Worm (Caenorhabditis elegans) whole organism, L2 larva: ENCODE results near the gene let-756.
A peak's percentile ranks its signal among the peaks of the same experiment; 100 is the strongest.

Source experiments
- C34F6.9 ChIP-seq: fragments of 150-350 bp; optimal IDR thresholded peaks from 2 replicates; lab custom pipeline; 2014; ENCODE audit warnings: missing biosample characterization, missing genetic modification characterization
- F13H6.1 ChIP-seq: sonication (generic microtip); optimal IDR thresholded peaks from 2 replicates; lab custom pipeline; 2016; ENCODE audit warnings: missing genetic modification characterization, missing compliant biosample characterization
- R02D3.7 ChIP-seq: fragments of 150-350 bp; optimal IDR thresholded peaks from 2 replicates; lab custom pipeline; 2014; ENCODE audit warnings: missing biosample characterization, missing genetic modification characterization
- Y55F3AM.14 ChIP-seq: fragments of 200-800 bp; sonication (Bioruptor generic); optimal IDR thresholded peaks from 2 replicates; lab custom pipeline; 2018; ENCODE audit warnings: mild to moderate bottlenecking, missing genetic modification characterization, missing compliant biosample characterization
- ZK546.5 ChIP-seq: sonication (generic microtip); optimal IDR thresholded peaks from 2 replicates; lab custom pipeline; 2017; ENCODE audit warnings: missing biosample characterization, missing genetic modification characterization
- alr-1 ChIP-seq: fragments of 150-350 bp; optimal IDR thresholded peaks from 2 replicates; lab custom pipeline; 2014; ENCODE audit warnings: missing biosample characterization, missing genetic modification characterization
- aly-2 ChIP-seq: fragments of 150-350 bp; optimal IDR thresholded peaks from 2 replicates; lab custom pipeline; 2014; ENCODE audit warnings: missing biosample characterization, missing genetic modification characterization
- ama-1 ChIP-seq: fragments of 150-350 bp; optimal IDR thresholded peaks from 2 replicates; lab custom pipeline; 2018; ENCODE audit warnings: inconsistent platforms
- blmp-1 ChIP-seq: sonication (generic microtip); optimal IDR thresholded peaks from 2 replicates; lab custom pipeline; 2017; ENCODE audit warnings: missing genetic modification characterization, mild to moderate bottlenecking, missing compliant biosample characterization, antibody characterized with exemption, moderate library complexity; ENCODE audit not compliant: insufficient read depth
- ceh-16 ChIP-seq: fragments of 150-350 bp; optimal IDR thresholded peaks from 2 replicates; lab custom pipeline; 2014; ENCODE audit warnings: missing biosample characterization, missing genetic modification characterization
- ceh-82 ChIP-seq: fragments of 150-350 bp; optimal IDR thresholded peaks from 2 replicates; lab custom pipeline; 2014; ENCODE audit warnings: missing biosample characterization, missing genetic modification characterization
- crh-2 ChIP-seq: sonication (generic microtip); optimal IDR thresholded peaks from 2 replicates; lab custom pipeline; 2017; ENCODE audit warnings: missing biosample characterization, missing genetic modification characterization
- dmd-4 ChIP-seq: sonication (generic microtip); optimal IDR thresholded peaks from 2 replicates; lab custom pipeline; 2017; ENCODE audit warnings: missing biosample characterization, missing genetic modification characterization
- egl-27 ChIP-seq: sonication (generic microtip); optimal IDR thresholded peaks from 3 replicates; lab custom pipeline; 2017; ENCODE audit warnings: missing biosample characterization, missing genetic modification reagents, missing genetic modification characterization
- elt-1 ChIP-seq: fragments of 150-350 bp; optimal IDR thresholded peaks from 2 replicates; lab custom pipeline; 2014; ENCODE audit warnings: missing biosample characterization, missing genetic modification characterization
- elt-3 ChIP-seq: sonication (generic microtip); optimal IDR thresholded peaks from 2 replicates; lab custom pipeline; 2017; ENCODE audit warnings: missing biosample characterization, missing genetic modification characterization
- fos-1 ChIP-seq: fragments of 150-350 bp; optimal IDR thresholded peaks from 2 replicates; lab custom pipeline; 2014; ENCODE audit warnings: missing biosample characterization, missing genetic modification characterization
- gmeb-1 ChIP-seq: fragments of 150-350 bp; optimal IDR thresholded peaks from 2 replicates; lab custom pipeline; 2014; ENCODE audit warnings: missing biosample characterization, missing genetic modification characterization
- lin-11 ChIP-seq: fragments of 150-350 bp; sonication (generic microtip); optimal IDR thresholded peaks from 2 replicates; lab custom pipeline; 2014; ENCODE audit warnings: missing biosample characterization, missing genetic modification characterization, inconsistent platforms, mixed read lengths
- lin-13 ChIP-seq: fragments of 150-350 bp; optimal IDR thresholded peaks from 2 replicates; lab custom pipeline; 2014; ENCODE audit warnings: missing biosample characterization, missing genetic modification reagents, missing genetic modification characterization
- lin-39 ChIP-seq: fragments of 150-350 bp; optimal IDR thresholded peaks from 2 replicates; lab custom pipeline; 2014; ENCODE audit warnings: missing biosample characterization, missing genetic modification reagents, missing genetic modification characterization
- lsy-2 ChIP-seq, 2 experiments: fragments of 150-350 bp in 1 of 2; sonication (generic microtip) in 1 of 2; optimal IDR thresholded peaks; 2 replicates each; lab custom pipeline; 2014 to 2017; ENCODE audit warnings: missing biosample characterization in 2 of 2, missing genetic modification characterization in 2 of 2
- mab-5 ChIP-seq: fragments of 150-350 bp; optimal IDR thresholded peaks from 2 replicates; lab custom pipeline; 2014; ENCODE audit warnings: missing biosample characterization, missing genetic modification characterization
- mbf-1 ChIP-seq: sonication (generic microtip); optimal IDR thresholded peaks from 2 replicates; lab custom pipeline; 2017; ENCODE audit warnings: missing biosample characterization, missing genetic modification characterization
- mdl-1 ChIP-seq, 2 experiments: fragments of 150-350 bp in 1 of 2; sonication (generic microtip) in 1 of 2; optimal IDR thresholded peaks; 2 replicates each; lab custom pipeline; 2017; ENCODE audit warnings: missing biosample characterization in 2 of 2, missing genetic modification characterization in 2 of 2
- nhr-10 ChIP-seq: sonication (generic microtip); optimal IDR thresholded peaks from 2 replicates; lab custom pipeline; 2017; ENCODE audit warnings: missing biosample characterization, missing genetic modification characterization
- nhr-11 ChIP-seq: fragments of 150-350 bp; optimal IDR thresholded peaks from 2 replicates; lab custom pipeline; 2014; ENCODE audit warnings: missing biosample characterization, missing genetic modification characterization
- nhr-12 ChIP-seq: fragments of 150-350 bp; optimal IDR thresholded peaks from 2 replicates; lab custom pipeline; 2014; ENCODE audit warnings: missing biosample characterization, missing genetic modification characterization
- nhr-129 ChIP-seq: fragments of 150-350 bp; optimal IDR thresholded peaks from 2 replicates; lab custom pipeline; 2014; ENCODE audit warnings: missing biosample characterization, missing genetic modification characterization
- nhr-21 ChIP-seq: fragments of 150-350 bp; optimal IDR thresholded peaks from 2 replicates; lab custom pipeline; 2014; ENCODE audit warnings: missing biosample characterization, missing genetic modification characterization
- nhr-23 ChIP-seq: fragments of 150-350 bp; optimal IDR thresholded peaks from 2 replicates; lab custom pipeline; 2014; ENCODE audit warnings: missing biosample characterization, missing genetic modification reagents, missing genetic modification characterization
- nhr-237 ChIP-seq: fragments of 150-350 bp; optimal IDR thresholded peaks from 2 replicates; lab custom pipeline; 2014; ENCODE audit warnings: missing biosample characterization, missing genetic modification characterization
- nhr-25 ChIP-seq: fragments of 150-350 bp; sonication (generic microtip); optimal IDR thresholded peaks from 3 replicates; lab custom pipeline; 2014; ENCODE audit warnings: missing biosample characterization, missing genetic modification characterization
- nhr-6 ChIP-seq: fragments of 150-350 bp; optimal IDR thresholded peaks from 2 replicates; lab custom pipeline; 2014; ENCODE audit warnings: missing biosample characterization, missing genetic modification characterization
- nhr-77 ChIP-seq: fragments of 150-350 bp; optimal IDR thresholded peaks from 2 replicates; lab custom pipeline; 2014; ENCODE audit warnings: missing biosample characterization, missing genetic modification characterization
- peb-1 ChIP-seq: fragments of 150-350 bp; optimal IDR thresholded peaks from 2 replicates; lab custom pipeline; 2014; ENCODE audit warnings: missing biosample characterization, missing genetic modification characterization
- sem-4 ChIP-seq: fragments of 150-350 bp; optimal IDR thresholded peaks from 2 replicates; lab custom pipeline; 2014; ENCODE audit warnings: missing biosample characterization, missing genetic modification reagents, missing genetic modification characterization
- skn-1 ChIP-seq: sonication (generic microtip); optimal IDR thresholded peaks from 2 replicates; lab custom pipeline; 2017; ENCODE audit warnings: missing biosample characterization, missing genetic modification characterization
- sma-3 ChIP-seq: sonication (generic microtip); optimal IDR thresholded peaks from 2 replicates; lab custom pipeline; 2016; ENCODE audit warnings: missing genetic modification reagents, missing genetic modification characterization, missing compliant biosample characterization
- sma-9 ChIP-seq, 2 experiments: fragments of 150-350 bp in 1 of 2; sonication (generic microtip) in 1 of 2; optimal IDR thresholded peaks; 2 replicates each; lab custom pipeline; 2014 to 2016; ENCODE audit warnings: missing genetic modification characterization in 2 of 2, mild to moderate bottlenecking in 1 of 2, missing biosample characterization in 1 of 2, missing compliant biosample characterization in 1 of 2, missing genetic modification reagents in 1 of 2, moderate library complexity in 1 of 2
- snpc-4 ChIP-seq: fragments of 150-350 bp; optimal IDR thresholded peaks from 2 replicates; lab custom pipeline; 2014; ENCODE audit warnings: missing biosample characterization, missing genetic modification characterization
- unc-39 ChIP-seq: fragments of 150-350 bp; optimal IDR thresholded peaks from 2 replicates; lab custom pipeline; 2014; ENCODE audit warnings: missing biosample characterization, missing genetic modification characterization
- unc-55 ChIP-seq: fragments of 150-350 bp; sonication (generic microtip); optimal IDR thresholded peaks from 3 replicates; lab custom pipeline; 2014; ENCODE audit warnings: missing biosample characterization, missing genetic modification reagents, missing genetic modification characterization
- unc-62 ChIP-seq: fragments of 150-350 bp; optimal IDR thresholded peaks from 2 replicates; lab custom pipeline; 2014; ENCODE audit warnings: missing biosample characterization, missing genetic modification reagents, missing genetic modification characterization
- zag-1 ChIP-seq: fragments of 150-350 bp; optimal IDR thresholded peaks from 2 replicates; lab custom pipeline; 2014; ENCODE audit warnings: missing biosample characterization, missing genetic modification characterization
- ztf-1 ChIP-seq: fragments of 200-800 bp; sonication (Bioruptor generic); conservative IDR thresholded peaks from 2 replicates; pipeline ENCODE4 v1.3.6; 2022; ENCODE audit warnings: missing genetic modification characterization, missing compliant biosample characterization
- ztf-11 ChIP-seq: sonication (generic microtip); optimal IDR thresholded peaks from 2 replicates; lab custom pipeline; 2017; ENCODE audit warnings: missing biosample characterization, missing genetic modification characterization
- ztf-4 ChIP-seq: fragments of 150-350 bp; optimal IDR thresholded peaks from 2 replicates; lab custom pipeline; 2014; ENCODE audit warnings: missing biosample characterization, missing genetic modification characterization

Gene let-756

ce11 chrIII:6420995-6421404 lies 14.1 kb downstream of the let-756 start:
- peak; percentile 83 for TF ChIP-seq mab-5 (tag; lab: Kevin White, UChicago)
- TF ChIP-seq nhr-23 (tag; lab: Kevin White, UChicago): no peak
- TF ChIP-seq elt-3: no peak
- TF ChIP-seq elt-1: peak; percentile 1
- peak; percentile 71 for TF ChIP-seq lin-11
- no peak for TF ChIP-seq aly-2 (tag; lab: Kevin White, UChicago)
- TF ChIP-seq unc-39 (tag; lab: Kevin White, UChicago): no peak
- no peak for TF ChIP-seq snpc-4
- peak; percentile 88 for TF ChIP-seq C34F6.9 (tag; lab: Kevin White, UChicago)
- TF ChIP-seq sma-9 (GFP tag; optimal IDR thresholded peaks at IDR 0.05; lab: Kevin White, UChicago): peak; percentile 97
- TF ChIP-seq sma-9 (tag; optimal IDR thresholded peaks at IDR 0.05; lab: Kevin White, UChicago): no peak
- peak; percentile 89 for TF ChIP-seq Y55F3AM.14 (GFP tag; lab: Kevin White, UChicago)
- TF ChIP-seq ceh-16: peak; percentile 53
- TF ChIP-seq alr-1 (tag; lab: Kevin White, UChicago): no peak
- TF ChIP-seq nhr-6 (tag; lab: Kevin White, UChicago): peak; percentile 50
- no peak for TF ChIP-seq nhr-11 (tag; lab: Kevin White, UChicago)
- TF ChIP-seq crh-2 (tag; lab: Kevin White, UChicago): peak; percentile 85
- peak; percentile 96 for TF ChIP-seq nhr-21 (tag; lab: Kevin White, UChicago)
- peak; percentile 83 for TF ChIP-seq blmp-1 (tag; lab: Kevin White, UChicago)
- peak; percentile 81 for TF ChIP-seq sem-4
- TF ChIP-seq fos-1 (tag; lab: Kevin White, UChicago): peak; percentile 58
- no peak for TF ChIP-seq dmd-4 (tag; lab: Kevin White, UChicago)
- peak; percentile 35 for TF ChIP-seq ztf-4 (tag; lab: Kevin White, UChicago)
- TF ChIP-seq ceh-82 (tag; lab: Kevin White, UChicago): peak; percentile 55
- TF ChIP-seq nhr-12 (tag; lab: Kevin White, UChicago): no peak
- TF ChIP-seq R02D3.7: no peak
- peak; percentile 63 for TF ChIP-seq unc-55
- peak; percentile 59 for TF ChIP-seq lin-13 (GFP tag; lab: Kevin White, UChicago)
- TF ChIP-seq zag-1 (tag; lab: Kevin White, UChicago): peak; percentile 47
- TF ChIP-seq F13H6.1 (tag; lab: Kevin White, UChicago): peak; percentile 94
- TF ChIP-seq mdl-1 (tag; optimal IDR thresholded peaks at IDR 0.05; lab: Kevin White, UChicago): peak; percentile 95 to 97
- no peak for TF ChIP-seq mbf-1 (tag; lab: Kevin White, UChicago)
- TF ChIP-seq skn-1 (tag; lab: Kevin White, UChicago): no peak
- TF ChIP-seq ama-1: no peak
- no peak for TF ChIP-seq nhr-237 (tag; lab: Kevin White, UChicago)
- no peak for TF ChIP-seq ztf-1 (GFP tag; lab: Robert Waterston, UW)
- TF ChIP-seq egl-27: peak; percentile 42
- peak; percentile 53 to 89 for TF ChIP-seq lsy-2 (tag; optimal IDR thresholded peaks at IDR 0.05; lab: Kevin White, UChicago)
- no peak for TF ChIP-seq ztf-11 (tag; lab: Kevin White, UChicago)
- TF ChIP-seq unc-62 (GFP tag; lab: Kevin White, UChicago): peak; percentile 66
- peak; percentile 46 for TF ChIP-seq nhr-10 (tag; lab: Kevin White, UChicago)
- peak; percentile 44 for TF ChIP-seq nhr-129
- TF ChIP-seq ZK546.5 (tag; lab: Kevin White, UChicago): peak; percentile 24
- TF ChIP-seq sma-3: peak; percentile 95
- TF ChIP-seq peb-1 (tag; lab: Kevin White, UChicago): no peak
- TF ChIP-seq gmeb-1 (tag; lab: Kevin White, UChicago): peak; percentile 85
- peak; percentile 92 for TF ChIP-seq nhr-25 (tag; lab: Kevin White, UChicago)
- TF ChIP-seq nhr-77: no peak
- TF ChIP-seq lin-39: no peak
